Worm (Caenorhabditis elegans): Measurements from ENCODE around the gene nhr-222.
"Not testable (repeated sequence)": the region's sequence is repeated elsewhere in the genome, so short reads cannot be mapped to it uniquely, and the experiment has no call there.

ce11 chrV:3520412-3520811 lies 22.8 kb downstream of the nhr-222 start:
- TF ChIP-seq efl-1 (GFP tag; optimal IDR thresholded peaks at IDR 0.05); Y67H2A.10 (GFP tag; conservative IDR thresholded peaks at IDR 0.05); snpc-4 (GFP tag; optimal IDR thresholded peaks at IDR 0.05); snpc-4 (tag; optimal IDR thresholded peaks at IDR 0.05); hlh-26 (GFP tag; conservative IDR thresholded peaks at IDR 0.05); repo-1 (tag; optimal IDR thresholded peaks at IDR 0.05); Y95B8A.8 (GFP tag; IDR thresholded peaks at IDR 0.05); him-1 (tag; optimal IDR thresholded peaks at IDR 0.05); sptf-2 (GFP tag; optimal IDR thresholded peaks at IDR 0.05); ama-1 (optimal IDR thresholded peaks at IDR 0.05); ama-1 (GFP tag; optimal IDR thresholded peaks at IDR 0.05): not testable (repeated sequence)
